Worm (Caenorhabditis elegans) whole organism, L4 larva: Measurements from ENCODE around the gene F11D11.3.

Experiments used
- F26F4.8 ChIP-seq: fragments of 200-800 bp; sonication (Bioruptor generic); conservative IDR thresholded peaks from 2 replicates; pipeline ENCODE4 v1.3.6; 2022; ENCODE audit warnings: missing genetic modification characterization, missing compliant biosample characterization
- dmd-8 ChIP-seq: fragments of 200-800 bp; sonication (Bioruptor generic); IDR thresholded peaks from 2 replicates; pipeline ENCODE4 v1.3.6; 2022; ENCODE audit warnings: missing genetic modification characterization, missing compliant biosample characterization
- lin-13 ChIP-seq: fragments of 150-350 bp; optimal IDR thresholded peaks from 2 replicates; lab custom pipeline; 2014; ENCODE audit warnings: missing biosample characterization, missing genetic modification reagents, missing genetic modification characterization
- lsy-2 ChIP-seq, 2 experiments: fragments of 150-350 bp in 1 of 2; sonication (generic microtip) in 1 of 2; optimal IDR thresholded peaks; 2 replicates each; lab custom pipeline; 2014 to 2017; ENCODE audit warnings: missing biosample characterization in 2 of 2, missing genetic modification characterization in 2 of 2
- mdt-29 ChIP-seq: fragments of 200-800 bp; sonication (Bioruptor generic); IDR thresholded peaks from 2 replicates; pipeline ENCODE4 v1.3.6; 2022; ENCODE audit warnings: missing genetic modification reagents, missing genetic modification characterization, missing compliant biosample characterization
- mes-2 ChIP-seq: sonication (generic microtip); optimal IDR thresholded peaks from 2 replicates; lab custom pipeline; 2016; ENCODE audit warnings: missing genotype, mild to moderate bottlenecking, missing genetic modification characterization, missing compliant biosample characterization; ENCODE audit not compliant: poor library complexity, severe bottlenecking
- nhr-237 ChIP-seq: sonication (generic microtip); optimal IDR thresholded peaks from 2 replicates; lab custom pipeline; 2017; ENCODE audit warnings: missing biosample characterization, missing genetic modification characterization
- nhr-25 ChIP-seq: sonication (generic microtip); optimal IDR thresholded peaks from 2 replicates; lab custom pipeline; 2017; ENCODE audit warnings: missing genetic modification characterization, mild to moderate bottlenecking, missing compliant biosample characterization, antibody characterized with exemption, moderate library complexity, borderline replicate concordance; ENCODE audit not compliant: insufficient read depth
- pha-4 ChIP-seq, 2 experiments: fragments of 150-350 bp in 1 of 2; fragments of 200-800 bp in 1 of 2; sonication (Bioruptor generic) in 1 of 2; IDR thresholded peaks in 1 of 2; optimal IDR thresholded peaks in 1 of 2; 2 replicates each; pipeline versions ENCODE4 v1.3.6 to Lab custom; 2014 to 2022; ENCODE audit warnings: missing genetic modification characterization in 2 of 2, missing genetic modification reagents in 2 of 2, missing biosample characterization in 1 of 2, missing compliant biosample characterization in 1 of 2
- pqm-1 ChIP-seq: sonication (generic microtip); optimal IDR thresholded peaks from 2 replicates; lab custom pipeline; 2017; ENCODE audit warnings: missing biosample characterization, missing genetic modification characterization
- snpc-4 ChIP-seq: fragments of 150-350 bp; optimal IDR thresholded peaks from 2 replicates; lab custom pipeline; 2014; ENCODE audit warnings: missing biosample characterization, missing genetic modification characterization
- unc-39 ChIP-seq: sonication (generic microtip); optimal IDR thresholded peaks from 2 replicates; lab custom pipeline; 2017; ENCODE audit warnings: missing biosample characterization, missing genetic modification characterization

- TF ChIP-seq lin-13 (GFP tag; lab: Kevin White, UChicago) (no peak), pqm-1 (tag; lab: Kevin White, UChicago) (no peak), lsy-2 (tag; optimal IDR thresholded peaks at IDR 0.05; lab: Kevin White, UChicago) (no peak), mes-2 (tag; lab: Kevin White, UChicago) (no peak), nhr-25 (tag; lab: Kevin White, UChicago) (no peak), pha-4 (GFP tag; IDR thresholded peaks at IDR 0.05; lab: Robert Waterston, UW) (no peak), pha-4 (tag; optimal IDR thresholded peaks at IDR 0.05; lab: Kevin White, UChicago) (no peak), unc-39 (tag; lab: Kevin White, UChicago) (no peak), F26F4.8 (no peak), dmd-8 (no peak), nhr-237 (no peak), snpc-4 (no peak), mdt-29 (no peak)
These were observed 12.7 kb upstream of the F11D11.3 start, which contains the start of gene clec-257 for ce11 chrV:18772761-18773160.
